Fruit fly (Drosophila melanogaster): ENCODE measurements around the gene CG17028.

The CG17028 gene

DNA sequence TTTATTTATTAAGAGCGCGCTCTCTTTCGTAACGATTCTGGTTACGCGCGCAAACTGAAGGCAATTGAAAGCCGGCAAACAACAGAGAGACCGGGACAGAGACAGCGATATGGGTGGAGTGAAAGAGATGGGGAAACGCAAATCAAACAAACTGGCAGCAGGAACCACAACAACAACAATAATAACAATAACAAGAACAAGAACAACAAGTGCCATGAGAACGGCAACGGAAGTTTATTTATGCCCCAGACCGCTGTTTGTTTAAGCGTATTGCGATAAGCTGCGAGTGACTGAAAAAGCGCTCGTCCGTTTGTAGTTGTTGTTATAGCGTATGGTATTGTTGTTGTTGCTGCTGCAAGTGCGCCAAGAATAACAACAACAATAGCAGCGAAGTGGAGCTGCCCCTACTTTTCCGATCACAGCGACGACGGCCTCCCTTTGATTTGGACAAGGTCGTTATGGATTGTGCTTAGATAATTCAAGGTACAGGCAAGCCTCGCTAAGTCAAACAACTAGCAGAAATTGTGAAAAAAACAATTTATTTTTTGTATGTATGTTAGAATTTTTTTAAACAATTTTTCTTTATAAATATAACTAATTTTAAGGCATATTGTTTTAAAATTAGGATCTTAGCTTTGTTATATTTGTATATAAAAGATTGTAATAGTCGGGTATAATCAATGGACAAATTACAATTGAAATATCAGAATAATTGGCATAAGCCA is 47.9 kb downstream of the CG17028 start (continued):
- TF ChIP-seq Ets96B (tag; optimal IDR thresholded peaks at IDR 0.05): no peak
- peak; percentile 9 for TF ChIP-seq CG32006 (GFP tag; optimal IDR thresholded peaks at IDR 0.05)
- TF ChIP-seq achi (GFP tag; optimal IDR thresholded peaks at IDR 0.05): no peak
- TF ChIP-seq CG15336 (GFP tag; IDR thresholded peaks at IDR 0.05): no peak
- no peak for TF ChIP-seq Smox (GFP tag; optimal IDR thresholded peaks at IDR 0.05)
- peak; percentile 31 for TF ChIP-seq acj6 (GFP tag; optimal IDR thresholded peaks at IDR 0.05)
- no peak for TF ChIP-seq Hr39 (GFP tag; optimal IDR thresholded peaks at IDR 0.05)
- peak; percentile 46 for TF ChIP-seq CG3919 (GFP tag; optimal IDR thresholded peaks at IDR 0.05)
- peak in 1 of 2 experiments; percentile 33 for TF ChIP-seq salr (GFP tag; optimal IDR thresholded peaks at IDR 0.05)
- TF ChIP-seq net (GFP tag; optimal IDR thresholded peaks at IDR 0.05): peak; percentile 42
- TF ChIP-seq CG4318 (GFP tag; optimal IDR thresholded peaks at IDR 0.05): no peak
- peak; percentile 99 for TF ChIP-seq fkh (GFP tag; optimal IDR thresholded peaks at IDR 0.05)
- TF ChIP-seq ss (GFP tag; optimal IDR thresholded peaks at IDR 0.05): peak; percentile 41 to 62

DNA sequence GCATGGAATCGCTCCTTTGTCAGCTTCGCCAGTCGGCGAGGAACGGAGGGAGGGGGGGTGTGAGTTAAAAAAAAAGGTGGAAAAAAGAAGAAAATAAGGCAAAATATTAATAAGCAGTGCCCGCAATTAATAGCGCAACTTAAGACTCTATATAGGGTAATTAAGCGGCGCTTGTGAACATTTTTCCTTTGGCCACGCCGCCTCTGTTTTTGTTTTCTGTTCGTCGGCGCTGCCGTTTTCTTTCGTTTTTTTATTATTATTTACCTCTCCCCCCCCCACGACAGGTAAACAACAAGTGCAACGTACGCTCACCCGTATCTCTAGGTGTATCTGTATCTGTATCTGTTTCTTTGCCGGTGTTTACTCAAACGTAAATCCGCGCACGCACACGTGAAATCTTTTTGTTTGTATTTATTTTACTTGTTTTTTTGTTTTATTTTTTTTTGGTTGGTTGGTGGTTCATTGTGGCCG is 48.9 kb downstream of the CG17028 start:
- TF ChIP-seq Hr4 (GFP tag; optimal IDR thresholded peaks at IDR 0.05) (peak; percentile 65), CG8119 (GFP tag; IDR thresholded peaks at IDR 0.05) (peak; percentile 80), Hr39 (GFP tag; optimal IDR thresholded peaks at IDR 0.05) (peak; percentile 55), CG16779 (tag; optimal IDR thresholded peaks at IDR 0.05) (peak; percentile 39), CG6163 (GFP tag; IDR thresholded peaks at IDR 0.05) (peak; percentile 88), CG6276 (GFP tag; optimal IDR thresholded peaks at IDR 0.05) (peak; percentile 66), CG6792 (GFP tag; optimal IDR thresholded peaks at IDR 0.05) (peak; percentile 65), lz (GFP tag; optimal IDR thresholded peaks at IDR 0.05) (peak; percentile 52), fkh (GFP tag; optimal IDR thresholded peaks at IDR 0.05) (peak; percentile 96), CG34406 (GFP tag; optimal IDR thresholded peaks at IDR 0.05) (peak; percentile 54), CG3919 (GFP tag; optimal IDR thresholded peaks at IDR 0.05) (peak; percentile 70), dac (GFP tag; optimal IDR thresholded peaks at IDR 0.05) (peak; percentile 62), CG11294 (GFP tag; IDR thresholded peaks at IDR 0.05) (peak; percentile 80), CG6854 (GFP tag; optimal IDR thresholded peaks at IDR 0.05) (no peak), CG7368 (GFP tag; optimal IDR thresholded peaks at IDR 0.05) (peak; percentile 53), CG3032 (tag; optimal IDR thresholded peaks at IDR 0.05) (peak; percentile 44), pdm3 (GFP tag; optimal IDR thresholded peaks at IDR 0.05) (peak; percentile 73), Ets21C (GFP tag; optimal IDR thresholded peaks at IDR 0.05) (peak; percentile 17), svp (GFP tag) (peak; percentile 82), Met (GFP tag; optimal IDR thresholded peaks at IDR 0.05) (peak; percentile 41), vri (GFP tag; optimal IDR thresholded peaks at IDR 0.05) (no peak), Lpt (GFP tag; optimal IDR thresholded peaks at IDR 0.05) (peak; percentile 66), Sox14 (GFP tag; optimal IDR thresholded peaks at IDR 0.05) (peak; percentile 61), CG8319 (GFP tag; optimal IDR thresholded peaks at IDR 0.05) (peak; percentile 51), Gug (GFP tag; IDR thresholded peaks at IDR 0.05) (peak; percentile 59), CG11762 (GFP tag; optimal IDR thresholded peaks at IDR 0.05; ENCODE audit: insufficient read depth) (peak; percentile 67), CG31627 (GFP tag; optimal IDR thresholded peaks at IDR 0.05) (peak; percentile 58), ss (GFP tag; optimal IDR thresholded peaks at IDR 0.05) (peak; percentile 80 to 85), Eip78C (GFP tag) (peak; percentile 89), CG8632 (GFP tag; optimal IDR thresholded peaks at IDR 0.05) (peak; percentile 33), CG15336 (GFP tag; IDR thresholded peaks at IDR 0.05) (peak; percentile 82), CG6808 (GFP tag; optimal IDR thresholded peaks at IDR 0.05) (peak; percentile 71), CG11902 (GFP tag; optimal IDR thresholded peaks at IDR 0.05) (peak; percentile 51), Eip93F (GFP tag; optimal IDR thresholded peaks at IDR 0.05) (peak; percentile 2), Smox (GFP tag; optimal IDR thresholded peaks at IDR 0.05) (peak; percentile 41), topi (GFP tag; optimal IDR thresholded peaks at IDR 0.05) (peak; percentile 49), Hr38 (GFP tag; optimal IDR thresholded peaks at IDR 0.05) (no peak), Sox102F (GFP tag; optimal IDR thresholded peaks at IDR 0.05) (peak; percentile 2), fd85E (GFP tag; optimal IDR thresholded peaks at IDR 0.05) (no peak), CG9139 (GFP tag; optimal IDR thresholded peaks at IDR 0.05) (peak; percentile 64), salr (GFP tag; optimal IDR thresholded peaks at IDR 0.05) (peak; percentile 37 to 53), spab (GFP tag; optimal IDR thresholded peaks at IDR 0.05) (peak; percentile 68), net (GFP tag; optimal IDR thresholded peaks at IDR 0.05) (peak; percentile 73), achi (GFP tag; optimal IDR thresholded peaks at IDR 0.05) (peak; percentile 54)
